Worm (Caenorhabditis elegans): ENCODE measurements around the gene srh-4.

Gene srh-4

ce11 chrV:4029627-4030026, 19.4 kb downstream of the srh-4 start (continued):
- TF ChIP-seq zim-3 (tag; optimal IDR thresholded peaks at IDR 0.05) (no peak), bed-2 (GFP tag; IDR thresholded peaks at IDR 0.05) (no peak), B0261.1 (tag; optimal IDR thresholded peaks at IDR 0.05) (no peak), hmg-1.2 (GFP tag; IDR thresholded peaks at IDR 0.05) (peak; percentile 74; the same call in 1 of the 2 replicates), lin-35 (GFP tag; optimal IDR thresholded peaks at IDR 0.05) (no peak), xnd-1 (tag; optimal IDR thresholded peaks at IDR 0.05) (no peak), B0336.3 (GFP tag; IDR thresholded peaks at IDR 0.05) (0 out of 2 replicates have a peak, but pooled peaks have one; percentile 16), mes-4 (tag; optimal IDR thresholded peaks at IDR 0.05) (no peak), aptf-2 (GFP tag; conservative IDR thresholded peaks at IDR 0.05) (peak; percentile 95), ceh-27 (GFP tag; optimal IDR thresholded peaks at IDR 0.05) (no peak), F33H1.4 (GFP tag; IDR thresholded peaks at IDR 0.05) (no peak), hlh-26 (GFP tag; conservative IDR thresholded peaks at IDR 0.05) (no peak), cebp-1 (GFP tag; IDR thresholded peaks at IDR 0.05) (no peak), cebp-1 (tag; optimal IDR thresholded peaks at IDR 0.05) (peak; percentile 16), C17E4.6 (GFP tag; IDR thresholded peaks at IDR 0.05) (no peak), ZK185.1 (tag; optimal IDR thresholded peaks at IDR 0.05; ENCODE audit: poor library complexity, severe bottlenecking) (no peak), repo-1 (tag; optimal IDR thresholded peaks at IDR 0.05) (no peak), pbrm-1 (GFP tag; IDR thresholded peaks at IDR 0.05) (no peak), die-1 (tag; optimal IDR thresholded peaks at IDR 0.05) (no peak), madf-8 (GFP tag; conservative IDR thresholded peaks at IDR 0.05) (no peak), aptf-3 (GFP tag; IDR thresholded peaks at IDR 0.05) (peak; percentile 50; the same call in 1 of the 2 replicates), Y56A3A.18 (GFP tag; IDR thresholded peaks at IDR 0.05) (0 out of 2 replicates have a peak, but pooled peaks have one; percentile 11), egl-18 (GFP tag; IDR thresholded peaks at IDR 0.05) (no peak), ceh-40 (GFP tag; IDR thresholded peaks at IDR 0.05) (no peak), nhr-80 (tag; optimal IDR thresholded peaks at IDR 0.05) (peak; percentile 20), snpc-1.3 (tag; optimal IDR thresholded peaks at IDR 0.05; ENCODE audit: insufficient read depth) (no peak), unc-130 (GFP tag; optimal IDR thresholded peaks at IDR 0.05) (no peak), ceh-58 (GFP tag; IDR thresholded peaks at IDR 0.05) (no peak)

DNA sequence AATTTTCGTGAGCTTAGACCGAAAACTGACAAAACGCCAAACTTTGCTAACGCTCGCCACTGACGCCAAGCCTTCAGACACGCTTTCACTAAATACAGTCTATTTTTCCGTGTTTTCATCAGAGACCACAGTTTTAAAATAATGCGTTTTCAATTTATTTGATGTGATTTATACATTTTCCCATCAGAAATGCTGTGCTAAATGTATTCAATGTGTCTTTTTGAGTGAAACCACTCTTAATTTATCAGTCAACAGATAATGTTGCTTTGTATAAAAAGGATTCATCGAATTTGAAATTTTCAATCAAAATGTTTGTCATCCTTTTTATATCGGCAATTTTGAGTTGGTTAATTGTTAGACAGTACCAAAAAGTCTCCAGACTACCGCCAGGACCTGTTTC, 21.0 kb downstream of the srh-4 start, which contains the start of gene cyp-35A4:
TSS of gene cyp-35A4 (plus strand) at position 301 of the 400 bp plus-strand sequence.
- TF ChIP-seq lir-1 (GFP tag; conservative IDR thresholded peaks at IDR 0.05) (no peak), hmg-1.2 (GFP tag; IDR thresholded peaks at IDR 0.05) (no peak), mxl-1 (tag; optimal IDR thresholded peaks at IDR 0.05) (no peak)

ce11 chrV:4034303-4034702, 24.0 kb downstream of the srh-4 start, which contains the start of gene C49G7.7:
Gene C49G7.7 (plus strand): TSS chrV:4034476.
- TF ChIP-seq nhr-179 (tag; optimal IDR thresholded peaks at IDR 0.05) (no peak), B0019.2 (GFP tag; conservative IDR thresholded peaks at IDR 0.05) (no peak), ekl-4 (GFP tag; IDR thresholded peaks at IDR 0.05) (no peak), F57C9.4 (tag; optimal IDR thresholded peaks at IDR 0.05) (no peak), ztf-25 (GFP tag; IDR thresholded peaks at IDR 0.05) (no peak), cebp-1 (GFP tag; IDR thresholded peaks at IDR 0.05) (peak; percentile 19; the same call in 1 of the 2 replicates), cebp-1 (tag; optimal IDR thresholded peaks at IDR 0.05) (peak; percentile 87), madf-6 (GFP tag; IDR thresholded peaks at IDR 0.05) (no peak), ceh-40 (GFP tag; IDR thresholded peaks at IDR 0.05) (no peak), bed-2 (GFP tag; IDR thresholded peaks at IDR 0.05) (no peak)

Data from whole organism, young adult.